Worm (Caenorhabditis elegans): Measurements from ENCODE around the gene T03F6.9.
A peak's percentile ranks its signal among the peaks of the same experiment; 100 is the strongest.

T03F6.9 gene

ce11 chrIII:13359256-13359655, 11.6 kb downstream of the T03F6.9 start, which contains the start of gene F53A2.9:
F53A2.9 (minus strand) TSS chrIII:13359356.
- TF ChIP-seq pha-4 (tag; optimal IDR thresholded peaks at IDR 0.05) (no peak), ztf-11 (tag; optimal IDR thresholded peaks at IDR 0.05) (no peak), ceh-83 (GFP tag; optimal IDR thresholded peaks at IDR 0.05) (no peak), drap-1 (GFP tag; optimal IDR thresholded peaks at IDR 0.05) (no peak), M03D4.4 (tag; optimal IDR thresholded peaks at IDR 0.05) (no peak), nhr-2 (tag; optimal IDR thresholded peaks at IDR 0.05) (no peak), mep-1 (tag; optimal IDR thresholded peaks at IDR 0.05) (no peak), unc-39 (tag; optimal IDR thresholded peaks at IDR 0.05) (no peak), lsy-2 (tag; optimal IDR thresholded peaks at IDR 0.05) (no peak), cnd-1 (tag; optimal IDR thresholded peaks at IDR 0.05) (no peak), lin-32 (GFP tag; optimal IDR thresholded peaks at IDR 0.05) (no peak), mls-2 (tag; optimal IDR thresholded peaks at IDR 0.05) (no peak), nhr-237 (tag; optimal IDR thresholded peaks at IDR 0.05) (no peak), flh-1 (GFP tag; optimal IDR thresholded peaks at IDR 0.05) (no peak), ces-1 (GFP tag; optimal IDR thresholded peaks at IDR 0.05) (no peak), mab-5 (tag; optimal IDR thresholded peaks at IDR 0.05) (no peak), blmp-1 (tag; optimal IDR thresholded peaks at IDR 0.05) (no peak), sem-2 (GFP tag; optimal IDR thresholded peaks at IDR 0.05) (no peak), nhr-76 (tag; optimal IDR thresholded peaks at IDR 0.05) (no peak)

DNA sequence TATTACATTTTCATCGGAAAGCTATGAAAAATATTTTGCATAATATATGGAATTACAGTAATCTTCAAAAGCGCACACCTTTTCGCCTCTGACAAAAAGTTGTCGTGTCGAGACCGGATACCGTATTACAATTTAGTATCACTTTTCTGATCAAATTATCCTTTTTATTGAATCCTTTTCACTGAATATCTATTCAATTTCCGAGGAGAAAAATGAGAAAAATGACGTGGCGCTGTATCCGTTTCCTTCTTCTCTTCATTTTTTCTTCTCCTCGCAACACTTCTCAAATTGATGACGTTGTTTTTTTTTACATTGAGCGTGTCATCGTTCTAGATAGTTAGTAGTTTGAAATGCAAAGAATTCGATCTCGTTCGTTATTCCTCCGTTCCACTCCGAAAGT, 19.9 kb downstream of the T03F6.9 start:
- TF ChIP-seq ces-1 (GFP tag; optimal IDR thresholded peaks at IDR 0.05), result peak; percentile 26
- no peak for TF ChIP-seq tbx-8 (GFP tag; optimal IDR thresholded peaks at IDR 0.05)

DNA sequence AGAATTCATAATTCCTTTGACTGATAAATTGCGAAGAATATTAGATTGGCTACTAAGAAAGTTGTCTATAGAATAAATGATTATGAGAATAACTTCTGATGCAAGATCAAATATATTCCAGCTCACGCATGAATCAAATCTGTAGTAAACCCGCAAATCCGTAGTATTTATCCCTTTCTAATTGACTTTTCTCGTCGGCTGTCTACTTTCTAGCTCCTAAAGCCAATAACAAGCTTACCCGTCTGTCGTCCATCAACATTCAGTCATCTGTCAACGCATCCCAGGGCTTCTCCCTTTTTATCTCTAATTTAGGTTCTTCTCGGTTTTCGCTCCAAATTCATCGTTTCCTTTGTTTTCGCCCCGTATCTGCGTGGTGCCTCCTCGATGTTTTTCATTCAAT, 22.0 kb downstream of the T03F6.9 start:
- TF ChIP-seq nhr-12 (tag; optimal IDR thresholded peaks at IDR 0.05), result no peak
- TF ChIP-seq unc-62 (GFP tag; optimal IDR thresholded peaks at IDR 0.05), result peak; percentile 25
- TF ChIP-seq ces-1 (GFP tag; optimal IDR thresholded peaks at IDR 0.05), result peak; percentile 91
- TF ChIP-seq flh-1 (GFP tag; optimal IDR thresholded peaks at IDR 0.05), result no peak

DNA sequence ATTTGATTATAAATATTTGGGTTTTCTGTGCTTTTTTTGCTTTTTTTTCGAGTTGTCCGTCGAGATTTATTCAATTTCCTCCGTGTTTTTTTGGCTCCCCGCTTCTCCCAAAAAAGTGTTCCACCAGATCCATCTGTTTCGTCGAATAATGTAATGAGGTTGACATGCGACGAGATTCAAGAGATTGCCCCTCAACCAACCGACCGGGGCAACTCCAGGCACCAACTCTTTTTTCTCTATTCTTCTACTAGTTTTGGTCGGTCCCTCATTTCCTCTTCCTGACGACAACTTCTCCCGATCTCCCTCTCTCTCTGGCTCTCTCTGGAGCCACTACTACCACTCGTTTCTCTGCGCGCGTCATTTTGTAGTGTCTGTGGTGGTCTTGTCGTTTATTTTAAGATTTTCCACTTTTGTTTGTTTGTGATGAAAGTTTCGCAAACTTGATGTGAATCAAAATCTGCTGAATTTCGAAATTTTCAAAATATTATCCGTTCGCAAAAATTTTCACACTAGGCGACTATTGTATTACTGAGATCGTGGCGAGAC, 23.0 kb downstream of the T03F6.9 start:
- TF ChIP-seq bed-3 (GFP tag; optimal IDR thresholded peaks at IDR 0.05) (no peak), ces-1 (GFP tag; optimal IDR thresholded peaks at IDR 0.05) (peak; percentile 3), sptf-1 (tag; optimal IDR thresholded peaks at IDR 0.05) (no peak)

- TF ChIP-seq nhr-76 (tag; optimal IDR thresholded peaks at IDR 0.05) (no peak), bed-3 (GFP tag; optimal IDR thresholded peaks at IDR 0.05) (no peak), ceh-39 (tag; optimal IDR thresholded peaks at IDR 0.05) (no peak), flh-1 (GFP tag; optimal IDR thresholded peaks at IDR 0.05) (no peak), pha-4 (tag; optimal IDR thresholded peaks at IDR 0.05) (no peak), lin-13 (tag; optimal IDR thresholded peaks at IDR 0.05) (no peak), hlh-1 (tag; optimal IDR thresholded peaks at IDR 0.05) (no peak)
These were observed 24.1 kb downstream of the T03F6.9 start, which contains the start of gene mtm-6 for ce11 chrIII:13346785-13347184. mtm-6 (plus strand) TSS chrIII:13347085.

ce11 chrIII:13344538-13345136, 26.2 kb downstream of the T03F6.9 start, which contains the start of gene acaa-2:
acaa-2 (plus strand) TSS chrIII:13344937.
- no peak for TF ChIP-seq nhr-76 (tag; optimal IDR thresholded peaks at IDR 0.05)
- peak; percentile 5 for TF ChIP-seq nhr-237 (tag; optimal IDR thresholded peaks at IDR 0.05)
- TF ChIP-seq nhr-28 (tag; optimal IDR thresholded peaks at IDR 0.05), result peak; percentile 16

- TF ChIP-seq unc-39 (tag; optimal IDR thresholded peaks at IDR 0.05), result no peak
- no peak for TF ChIP-seq pha-4 (tag; optimal IDR thresholded peaks at IDR 0.05)
- no peak for TF ChIP-seq ceh-83 (GFP tag; optimal IDR thresholded peaks at IDR 0.05)
- TF ChIP-seq unc-120 (tag; optimal IDR thresholded peaks at IDR 0.05; ENCODE audit: poor library complexity, severe bottlenecking), result no peak
- TF ChIP-seq sem-2 (GFP tag; optimal IDR thresholded peaks at IDR 0.05), result no peak
- no peak for TF ChIP-seq elt-1 (tag; optimal IDR thresholded peaks at IDR 0.05; ENCODE audit: borderline replicate concordance, insufficient read depth)
- no peak for TF ChIP-seq lsy-2 (tag; optimal IDR thresholded peaks at IDR 0.05)
- TF ChIP-seq nhr-12 (tag; optimal IDR thresholded peaks at IDR 0.05), result no peak
- no peak for TF ChIP-seq ceh-43 (GFP tag; optimal IDR thresholded peaks at IDR 0.05)
- TF ChIP-seq blmp-1 (tag; optimal IDR thresholded peaks at IDR 0.05), result no peak
These were observed 27.2 kb downstream of the T03F6.9 start for ce11 chrIII:13343562-13344139.

Measured in whole organism, mixed stage, embryonic.